Worm (Caenorhabditis elegans) whole organism, L3 larva: Measurements from ENCODE around the gene ZK669.5.
A peak's percentile ranks its signal among the peaks of the same experiment; 100 is the strongest.

Experiments
- R02D3.7 ChIP-seq: fragments of 150-350 bp; optimal IDR thresholded peaks from 2 replicates; lab custom pipeline; 2014; ENCODE audit warnings: missing biosample characterization, missing genetic modification characterization
- ZK546.5 ChIP-seq: sonication (generic microtip); optimal IDR thresholded peaks from 2 replicates; lab custom pipeline; 2017; ENCODE audit warnings: missing biosample characterization, missing genetic modification characterization
- ceh-16 ChIP-seq: sonication (generic microtip); optimal IDR thresholded peaks from 2 replicates; lab custom pipeline; 2017; ENCODE audit warnings: missing biosample characterization, missing genetic modification characterization
- daf-12 ChIP-seq: fragments of 150-350 bp; optimal IDR thresholded peaks from 2 replicates; lab custom pipeline; 2014; ENCODE audit warnings: missing biosample characterization, missing genetic modification reagents, missing genetic modification characterization
- egl-27 ChIP-seq: sonication (generic microtip); optimal IDR thresholded peaks from 4 replicates; lab custom pipeline; 2017; ENCODE audit warnings: missing biosample characterization, missing genetic modification reagents, missing genetic modification characterization
- elt-1 ChIP-seq: fragments of 150-350 bp; optimal IDR thresholded peaks from 2 replicates; lab custom pipeline; 2014; ENCODE audit warnings: missing biosample characterization, missing genetic modification characterization
- elt-3 ChIP-seq, 3 experiments: fragments of 150-350 bp in 1 of 3; sonication (generic microtip) in 2 of 3; optimal IDR thresholded peaks; 2 replicates in 2 of 3; 4 replicates in 1 of 3; lab custom pipeline; 2014 to 2017; ENCODE audit warnings: missing biosample characterization in 3 of 3, missing genetic modification characterization in 3 of 3
- eor-1 ChIP-seq, 2 experiments: fragments of 150-350 bp; optimal IDR thresholded peaks; 2 replicates each; lab custom pipeline; 2014 to 2018; ENCODE audit warnings: missing biosample characterization in 2 of 2, missing genetic modification characterization in 2 of 2
- fkh-10 ChIP-seq: sonication (generic microtip); optimal IDR thresholded peaks from 2 replicates; lab custom pipeline; 2017; ENCODE audit warnings: missing biosample characterization, missing genetic modification reagents, missing genetic modification characterization
- fkh-2 ChIP-seq: fragments of 150-350 bp; optimal IDR thresholded peaks from 2 replicates; lab custom pipeline; 2014; ENCODE audit warnings: missing biosample characterization, missing genetic modification reagents, missing genetic modification characterization
- fos-1 ChIP-seq: fragments of 150-350 bp; optimal IDR thresholded peaks from 2 replicates; lab custom pipeline; 2014; ENCODE audit warnings: missing biosample characterization, missing genetic modification characterization
- hmg-11 ChIP-seq: sonication (generic microtip); optimal IDR thresholded peaks from 2 replicates; lab custom pipeline; 2016; ENCODE audit warnings: missing genetic modification characterization, missing compliant biosample characterization
- lin-15B ChIP-seq: fragments of 150-350 bp; optimal IDR thresholded peaks from 2 replicates; lab custom pipeline; 2014; ENCODE audit warnings: missing biosample characterization, missing genetic modification characterization
- lin-39 ChIP-seq: fragments of 150-350 bp; optimal IDR thresholded peaks from 2 replicates; lab custom pipeline; 2018; ENCODE audit warnings: missing biosample characterization, missing genetic modification reagents, missing genetic modification characterization
- lsy-12 ChIP-seq: sonication (generic microtip); optimal IDR thresholded peaks from 2 replicates; lab custom pipeline; 2016; ENCODE audit warnings: mild to moderate bottlenecking, missing genetic modification characterization, missing compliant biosample characterization
- mdl-1 ChIP-seq: fragments of 150-350 bp; optimal IDR thresholded peaks from 2 replicates; lab custom pipeline; 2014; ENCODE audit warnings: missing biosample characterization, missing genetic modification characterization
- mml-1 ChIP-seq: fragments of 150-350 bp; sonication (generic microtip); optimal IDR thresholded peaks from 3 replicates; lab custom pipeline; 2014; ENCODE audit warnings: missing biosample characterization, missing genetic modification characterization
- nfya-1 ChIP-seq: sonication (generic microtip); optimal IDR thresholded peaks from 2 replicates; lab custom pipeline; 2017; ENCODE audit warnings: missing genetic modification characterization, mild to moderate bottlenecking, missing compliant biosample characterization, antibody characterized with exemption, moderate library complexity; ENCODE audit not compliant: insufficient read depth
- nhr-11 ChIP-seq: fragments of 150-350 bp; optimal IDR thresholded peaks from 2 replicates; lab custom pipeline; 2014; ENCODE audit warnings: missing biosample characterization, missing genetic modification characterization
- nhr-12 ChIP-seq: fragments of 150-350 bp; optimal IDR thresholded peaks from 2 replicates; lab custom pipeline; 2014; ENCODE audit warnings: missing biosample characterization, missing genetic modification characterization
- nhr-237 ChIP-seq: fragments of 150-350 bp; optimal IDR thresholded peaks from 2 replicates; lab custom pipeline; 2014; ENCODE audit warnings: missing biosample characterization, missing genetic modification characterization
- nhr-28 ChIP-seq: fragments of 150-350 bp; optimal IDR thresholded peaks from 2 replicates; lab custom pipeline; 2014; ENCODE audit warnings: missing biosample characterization, missing genetic modification characterization
- nhr-43 ChIP-seq: sonication (generic microtip); optimal IDR thresholded peaks from 2 replicates; lab custom pipeline; 2016; ENCODE audit warnings: mild to moderate bottlenecking, missing genetic modification characterization, missing compliant biosample characterization; ENCODE audit not compliant: poor library complexity, severe bottlenecking
- nhr-76 ChIP-seq: fragments of 150-350 bp; sonication (generic microtip); optimal IDR thresholded peaks from 5 replicates; lab custom pipeline; 2014; ENCODE audit warnings: missing biosample characterization, missing genetic modification characterization
- pqm-1 ChIP-seq: fragments of 150-350 bp; optimal IDR thresholded peaks from 2 replicates; lab custom pipeline; 2017; ENCODE audit warnings: missing biosample characterization, missing genetic modification characterization, inconsistent platforms
- skn-1 ChIP-seq: fragments of 150-350 bp; optimal IDR thresholded peaks from 2 replicates; lab custom pipeline; 2014; ENCODE audit warnings: missing biosample characterization, missing genetic modification characterization
- snpc-4 ChIP-seq: fragments of 150-350 bp; optimal IDR thresholded peaks from 2 replicates; lab custom pipeline; 2014; ENCODE audit warnings: missing biosample characterization, missing genetic modification characterization
- unc-39 ChIP-seq: sonication (generic microtip); optimal IDR thresholded peaks from 4 replicates; lab custom pipeline; 2017; ENCODE audit warnings: missing biosample characterization, missing genetic modification characterization
- unc-62 ChIP-seq: fragments of 150-350 bp; sonication (generic microtip); optimal IDR thresholded peaks from 4 replicates; lab custom pipeline; 2014; ENCODE audit warnings: missing biosample characterization, missing genetic modification reagents, missing genetic modification characterization
- zag-1 ChIP-seq: fragments of 150-350 bp; optimal IDR thresholded peaks from 2 replicates; lab custom pipeline; 2014; ENCODE audit warnings: missing biosample characterization, missing genetic modification characterization
- ztf-11 ChIP-seq: fragments of 150-350 bp; optimal IDR thresholded peaks from 2 replicates; lab custom pipeline; 2014; ENCODE audit warnings: missing biosample characterization, missing genetic modification characterization
- ztf-4 ChIP-seq: fragments of 150-350 bp; optimal IDR thresholded peaks from 2 replicates; lab custom pipeline; 2014; ENCODE audit warnings: missing biosample characterization, missing genetic modification characterization

ZK669.5 gene

DNA sequence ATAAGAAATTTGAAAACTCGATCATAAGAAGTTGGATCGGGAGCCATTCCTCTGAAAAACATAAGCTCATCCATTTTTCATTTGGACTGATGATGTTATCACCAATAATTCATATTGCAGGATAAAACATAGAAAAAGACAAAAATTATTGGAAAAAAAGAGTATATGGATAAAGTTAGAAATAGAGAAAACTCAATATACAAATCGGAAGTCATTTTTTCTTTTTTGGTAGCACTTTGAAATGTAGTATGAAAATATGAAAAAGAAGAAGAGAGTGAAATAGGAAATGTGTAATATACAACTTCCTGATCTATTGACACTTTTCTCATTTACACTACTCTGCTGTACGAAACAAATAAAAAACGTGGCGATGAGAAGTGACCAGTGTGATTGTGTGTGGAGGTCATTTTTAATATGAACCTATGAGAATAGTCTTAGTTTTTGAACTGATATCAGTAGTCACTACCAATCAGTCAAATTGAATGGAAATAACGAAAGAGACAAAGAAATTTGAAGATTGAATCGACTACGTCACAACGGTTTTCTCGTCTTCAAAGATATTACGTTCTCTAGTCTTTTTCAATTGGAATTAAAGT lies at the start of gene ZK669.5:
Gene ZK669.5, minus strand, starts transcription at position 51 of the 596 bp plus-strand sequence.
- TF ChIP-seq ceh-16 (tag; lab: Kevin White, UChicago) (no peak), skn-1 (no peak), fos-1 (tag; lab: Kevin White, UChicago) (no peak), ztf-4 (tag; lab: Kevin White, UChicago) (no peak), fkh-2 (no peak), nhr-12 (no peak), eor-1 (tag; optimal IDR thresholded peaks at IDR 0.05; lab: Kevin White, UChicago) (no peak), ZK546.5 (tag; lab: Kevin White, UChicago) (no peak), snpc-4 (tag; lab: Kevin White, UChicago) (no peak), mdl-1 (no peak), daf-12 (tag; lab: Kevin White, UChicago) (no peak)

DNA sequence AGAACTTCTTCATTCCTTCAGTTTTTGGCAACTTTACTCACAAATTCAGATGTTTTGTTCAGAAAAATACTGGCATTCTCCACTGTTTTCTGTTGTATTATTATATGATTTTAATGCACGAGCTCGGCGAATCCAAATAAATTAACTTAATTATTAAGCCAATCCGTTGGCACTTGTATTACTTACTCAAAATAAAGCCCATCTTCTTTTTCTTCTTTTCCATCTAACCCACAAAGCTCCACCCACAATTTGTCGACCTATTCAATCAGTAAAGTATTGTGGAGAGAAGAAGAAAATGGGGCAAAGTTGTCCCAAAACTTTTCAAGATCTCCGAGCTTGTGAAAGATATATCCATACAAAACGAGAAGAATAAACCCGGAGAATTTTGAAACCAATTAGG lies 44.6 kb upstream of the ZK669.5 start:
- TF ChIP-seq eor-1 (tag; optimal IDR thresholded peaks at IDR 0.05; lab: Kevin White, UChicago) (no peak), elt-3 (tag; optimal IDR thresholded peaks at IDR 0.05; lab: Kevin White, UChicago) (no peak)

DNA sequence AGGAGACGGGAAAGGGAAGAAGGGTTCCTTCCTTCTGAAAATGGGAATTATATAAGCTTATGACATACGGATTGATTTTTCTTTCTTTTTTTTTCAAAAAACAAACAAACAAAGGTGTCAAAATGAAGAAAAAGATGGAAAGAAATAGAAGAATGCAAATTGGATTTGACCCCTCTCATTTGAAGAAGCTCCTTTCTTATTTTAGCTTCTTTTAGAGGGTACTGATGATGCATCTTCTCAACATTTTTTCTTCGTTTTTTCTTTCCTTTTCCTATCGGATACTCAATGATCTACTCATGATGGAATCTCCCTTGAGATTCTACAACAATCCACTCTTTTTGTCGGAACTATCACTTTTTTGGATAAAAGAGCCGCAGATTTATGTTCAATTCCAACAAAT lies 43.5 kb upstream of the ZK669.5 start:
- TF ChIP-seq lsy-12 (tag; lab: Kevin White, UChicago) (no peak), mdl-1 (no peak), fkh-10 (GFP tag; lab: Kevin White, UChicago) (peak; percentile 69), snpc-4 (tag; lab: Kevin White, UChicago) (no peak), mml-1 (tag; lab: Kevin White, UChicago) (no peak)

DNA sequence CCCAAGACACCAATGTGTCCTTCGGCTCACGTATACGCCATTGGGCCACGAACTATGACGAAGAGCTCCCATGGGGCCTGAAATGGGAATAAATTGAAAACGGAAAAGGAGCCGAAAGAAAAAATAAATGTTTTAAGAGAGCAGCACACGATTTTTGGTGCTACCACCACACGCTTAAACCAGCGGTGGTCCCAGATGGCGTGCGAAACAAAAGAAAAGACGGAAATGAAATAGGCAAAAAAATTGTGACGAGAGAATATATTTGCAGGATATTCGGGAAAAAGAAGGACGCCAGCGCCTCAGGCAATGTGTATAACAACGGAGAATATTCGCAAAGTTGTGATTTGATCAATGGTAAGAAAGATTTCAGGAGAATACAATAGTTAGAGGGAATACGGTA lies 40.2 kb upstream of the ZK669.5 start:
- TF ChIP-seq elt-1 (tag; lab: Kevin White, UChicago) = no peak
- peak; percentile 44 for TF ChIP-seq lin-39 (tag; lab: Kevin White, UChicago)
- TF ChIP-seq nhr-11 (tag; lab: Kevin White, UChicago) = no peak
- TF ChIP-seq nfya-1 (tag; lab: Kevin White, UChicago) = peak; percentile 6
- TF ChIP-seq, all 47 proteins: peak for 2

DNA sequence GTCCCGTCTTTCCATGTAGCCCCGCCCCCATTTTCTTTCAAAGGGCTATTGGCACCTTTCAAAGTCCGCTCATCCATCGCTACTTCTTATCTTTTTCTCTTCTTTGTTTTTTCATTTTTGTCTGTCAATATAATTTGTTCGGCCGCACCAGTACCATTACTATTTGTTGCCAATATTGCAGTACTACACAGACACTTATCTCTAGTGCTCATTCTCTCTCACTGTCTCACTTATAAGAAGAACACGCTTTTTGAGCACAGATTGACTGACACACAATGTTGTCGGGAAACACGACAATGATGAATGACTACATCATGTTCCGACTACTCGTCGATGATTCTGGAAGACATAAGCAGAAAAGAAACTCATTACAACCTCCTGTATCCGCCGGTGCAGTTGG lies 38.3 kb upstream of the ZK669.5 start:
- TF ChIP-seq zag-1 (tag; lab: Kevin White, UChicago) = no peak
- no peak for TF ChIP-seq ceh-16 (tag; lab: Kevin White, UChicago)
- no peak for TF ChIP-seq skn-1
- no peak for TF ChIP-seq egl-27 (tag; lab: Kevin White, UChicago)
- TF ChIP-seq R02D3.7 = no peak
- peak; percentile 44 for TF ChIP-seq lin-39 (tag; lab: Kevin White, UChicago)
- TF ChIP-seq fkh-10 (GFP tag; lab: Kevin White, UChicago) = no peak
- no peak for TF ChIP-seq nhr-11 (tag; lab: Kevin White, UChicago)
- TF ChIP-seq, all 47 proteins: peak for 1

DNA sequence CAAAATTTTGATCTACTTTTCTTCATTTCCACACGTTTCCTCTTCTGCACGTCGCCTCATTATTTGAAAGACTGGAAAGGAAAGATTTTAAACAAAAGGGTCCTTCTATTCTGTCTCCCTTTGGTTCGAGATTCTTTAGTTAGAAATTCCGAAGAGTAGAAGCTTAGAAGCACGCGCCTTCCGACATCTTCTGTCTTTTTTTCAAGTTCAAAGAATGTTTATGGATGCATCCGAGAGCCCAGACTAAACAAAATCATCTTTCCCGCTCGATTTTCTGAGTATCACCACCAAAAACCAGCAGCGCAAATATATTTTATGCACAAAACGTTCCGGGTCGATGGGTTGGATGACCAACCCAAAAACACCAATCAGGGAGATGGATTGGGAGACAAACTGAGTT lies 37.4 kb upstream of the ZK669.5 start:
- no peak for TF ChIP-seq ztf-11 (tag; lab: Kevin White, UChicago)
- TF ChIP-seq ceh-16 (tag; lab: Kevin White, UChicago) = no peak
- no peak for TF ChIP-seq ZK546.5 (tag; lab: Kevin White, UChicago)
- no peak for TF ChIP-seq daf-12 (tag; lab: Kevin White, UChicago)

DNA sequence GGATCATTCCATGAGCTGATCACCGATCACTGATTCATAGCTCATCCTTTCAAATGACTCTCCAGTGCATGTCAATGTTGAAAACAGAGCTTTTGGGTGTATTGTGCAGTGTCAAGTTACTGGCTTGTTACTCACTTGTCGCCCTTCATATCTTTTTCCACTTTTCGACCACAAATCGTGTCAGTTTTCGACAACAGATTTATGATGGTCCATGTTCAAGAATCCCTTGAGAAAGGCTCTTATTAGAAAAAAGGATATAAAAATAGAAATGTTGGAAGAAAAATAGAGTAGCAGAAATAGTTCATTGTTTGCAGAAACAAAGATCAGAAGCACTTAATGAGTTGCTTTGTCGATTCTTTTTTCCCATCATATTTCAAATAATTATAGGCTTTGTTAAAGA lies 36.8 kb upstream of the ZK669.5 start:
- TF ChIP-seq pqm-1 (tag; lab: Kevin White, UChicago) (no peak), ztf-4 (tag; lab: Kevin White, UChicago) (no peak), zag-1 (tag; lab: Kevin White, UChicago) (no peak), nfya-1 (tag; lab: Kevin White, UChicago) (no peak), elt-1 (tag; lab: Kevin White, UChicago) (no peak), unc-62 (GFP tag; lab: Kevin White, UChicago) (no peak), hmg-11 (tag; lab: Kevin White, UChicago) (no peak), fkh-2 (no peak), unc-39 (tag; lab: Kevin White, UChicago) (no peak), nhr-237 (no peak), nhr-76 (tag; lab: Kevin White, UChicago) (no peak), lin-15B (tag; lab: Kevin White, UChicago) (no peak), ceh-16 (tag; lab: Kevin White, UChicago) (no peak), elt-3 (tag; optimal IDR thresholded peaks at IDR 0.05; lab: Kevin White, UChicago) (no peak), nhr-28 (no peak), nhr-43 (tag; lab: Kevin White, UChicago) (no peak), fkh-10 (GFP tag; lab: Kevin White, UChicago) (no peak)
